Worm (Caenorhabditis elegans): Measurements from ENCODE around the gene alkb-7.

ce11 chrII:12738284-12739201, 49.4 kb downstream of the alkb-7 start, which contains the start of gene pisy-1:
- TF ChIP-seq flt-1 (GFP tag; IDR thresholded peaks at IDR 0.05) (no peak), ama-1 (optimal IDR thresholded peaks at IDR 0.05) (no peak), hnd-1 (tag; optimal IDR thresholded peaks at IDR 0.05) (no peak), ets-7 (tag; optimal IDR thresholded peaks at IDR 0.05) (no peak), hmg-4 (GFP tag; optimal IDR thresholded peaks at IDR 0.05) (no peak), aly-1 (tag; optimal IDR thresholded peaks at IDR 0.05) (no peak), F13C5.2 (tag; optimal IDR thresholded peaks at IDR 0.05) (no peak), ceh-36 (tag; optimal IDR thresholded peaks at IDR 0.05) (no peak), tbx-37 (GFP tag; conservative IDR thresholded peaks at IDR 0.05) (no peak), tbx-11 (GFP tag; IDR thresholded peaks at IDR 0.05) (no peak), hmbx-1 (tag; optimal IDR thresholded peaks at IDR 0.05) (no peak), scrt-1 (GFP tag; IDR thresholded peaks at IDR 0.05) (no peak), tra-4 (tag; optimal IDR thresholded peaks at IDR 0.05) (no peak)

Data from whole organism, early embryonic.